Fruit fly (Drosophila melanogaster) whole organism, embryonic: ENCODE measurements around the gene CG7579.

Experiments used
- Antp ChIP-seq: fragments of 200-800 bp; sonication (Bioruptor generic); optimal IDR thresholded peaks from 3 replicates; lab custom pipeline; 2016; ENCODE audit warnings: missing biosample characterization, missing genetic modification characterization
- Bgb ChIP-seq: fragments of 200-800 bp; sonication (Bioruptor generic); IDR thresholded peaks from 2 replicates; pipeline ENCODE4 v1.3.6; 2022; ENCODE audit warnings: missing biosample characterization, missing genetic modification characterization; ENCODE audit not compliant: partially characterized antibody
- CG1024 ChIP-seq: fragments of 200-800 bp; sonication (Bioruptor generic); IDR thresholded peaks from 2 replicates; pipeline ENCODE4 v1.3.6; 2022; ENCODE audit warnings: missing biosample characterization, missing genetic modification characterization
- CG10431 ChIP-seq: fragments of 200-800 bp; sonication (Bioruptor generic); optimal IDR thresholded peaks from 3 replicates; lab custom pipeline; 2018; ENCODE audit warnings: missing biosample characterization, mild to moderate bottlenecking, missing genetic modification characterization
- CG11456 ChIP-seq: fragments of 200-800 bp; sonication (Bioruptor generic); IDR thresholded peaks from 3 replicates; pipeline ENCODE4 v1.3.6; 2022; ENCODE audit warnings: missing biosample characterization, missing genetic modification characterization
- CG13624 ChIP-seq: fragments of 200-800 bp; sonication (Bioruptor generic); optimal IDR thresholded peaks from 2 replicates; lab custom pipeline; 2016; ENCODE audit warnings: missing biosample characterization, missing genetic modification characterization
- CG14014 ChIP-seq: fragments of 200-800 bp; sonication (Bioruptor generic); IDR thresholded peaks from 2 replicates; pipeline ENCODE4 v1.3.6; 2022; ENCODE audit warnings: missing biosample characterization, missing genetic modification characterization
- CG14860 ChIP-seq: fragments of 200-800 bp; sonication (Bioruptor generic); IDR thresholded peaks from 3 replicates; pipeline ENCODE4 v1.3.6; 2022; ENCODE audit warnings: missing biosample characterization, missing genetic modification characterization; ENCODE audit not compliant: partially characterized antibody
- CG16813 ChIP-seq: fragments of 200-800 bp; sonication (Bioruptor generic); IDR thresholded peaks from 3 replicates; pipeline ENCODE4 v1.3.6; 2022; ENCODE audit warnings: missing biosample characterization, missing genetic modification characterization; ENCODE audit not compliant: partially characterized antibody
- CG17328 ChIP-seq: fragments of 200-800 bp; sonication (Bioruptor generic); IDR thresholded peaks from 2 replicates; pipeline ENCODE4 v1.3.6; 2022; ENCODE audit warnings: missing biosample characterization, missing genetic modification characterization
- CG17359 ChIP-seq: fragments of 200-800 bp; sonication (Bioruptor generic); optimal IDR thresholded peaks from 3 replicates; lab custom pipeline; 2018; ENCODE audit warnings: missing biosample characterization, mild to moderate bottlenecking, missing genetic modification characterization, moderate library complexity
- CG2202 ChIP-seq: fragments of 200-800 bp; sonication (Bioruptor generic); optimal IDR thresholded peaks from 2 replicates; lab custom pipeline; 2018; ENCODE audit warnings: missing biosample characterization, mild to moderate bottlenecking, missing genetic modification characterization
- CG3407 ChIP-seq: fragments of 200-800 bp; sonication (Bioruptor generic); optimal IDR thresholded peaks from 2 replicates; lab custom pipeline; 2018; ENCODE audit warnings: missing biosample characterization, mild to moderate bottlenecking, missing genetic modification characterization
- CG34422 ChIP-seq: fragments of 200-800 bp; sonication (Bioruptor generic); IDR thresholded peaks from 3 replicates; pipeline ENCODE4 v1.3.6; 2022; ENCODE audit warnings: missing biosample characterization, missing genetic modification characterization
- CG4424 ChIP-seq: fragments of 200-800 bp; sonication (Bioruptor generic); optimal IDR thresholded peaks from 3 replicates; lab custom pipeline; 2016; ENCODE audit warnings: missing biosample characterization, missing genetic modification characterization
- CG6813 ChIP-seq: fragments of 200-800 bp; sonication (Bioruptor generic); optimal IDR thresholded peaks from 2 replicates; lab custom pipeline; 2017; ENCODE audit warnings: missing biosample characterization, missing genetic modification characterization, mild to moderate bottlenecking, moderate library complexity, missing genetic modification reagents
- CG6854 ChIP-seq: fragments of 200-800 bp; sonication (Bioruptor generic); optimal IDR thresholded peaks from 3 replicates; lab custom pipeline; 2017; ENCODE audit warnings: missing biosample characterization, mild to moderate bottlenecking, missing genetic modification characterization
- CG7357 ChIP-seq: fragments of 200-800 bp; sonication (Bioruptor generic); IDR thresholded peaks from 3 replicates; pipeline ENCODE4 v1.3.6; 2022; ENCODE audit warnings: missing biosample characterization, missing genetic modification characterization
- CG7987 ChIP-seq: fragments of 200-800 bp; sonication (Bioruptor generic); optimal IDR thresholded peaks from 2 replicates; lab custom pipeline; 2018; ENCODE audit warnings: missing biosample characterization, mild to moderate bottlenecking, missing genetic modification characterization, moderate library complexity
- CG8290 ChIP-seq, 3 experiments: fragments of 200-800 bp; sonication (Bioruptor generic); optimal IDR thresholded peaks; 2 replicates each; lab custom pipeline; 2016 to 2019; ENCODE audit warnings: missing biosample characterization in 3 of 3, missing genetic modification characterization in 3 of 3, mild to moderate bottlenecking in 2 of 3, moderate library complexity in 1 of 3
- CG8924 ChIP-seq: fragments of 200-800 bp; optimal IDR thresholded peaks from 3 replicates; lab custom pipeline; 2019; ENCODE audit warnings: missing biosample characterization, mild to moderate bottlenecking, missing genetic modification characterization, moderate library complexity
- Deaf1 ChIP-seq: fragments of 200-800 bp; optimal IDR thresholded peaks from 3 replicates; lab custom pipeline; 2019; ENCODE audit warnings: missing biosample characterization, mild to moderate bottlenecking, missing genetic modification characterization, moderate library complexity
- Fer2 ChIP-seq: fragments of 200-800 bp; sonication (Bioruptor generic); optimal IDR thresholded peaks from 2 replicates; lab custom pipeline; 2018; ENCODE audit warnings: missing biosample characterization, mild to moderate bottlenecking, missing genetic modification characterization, moderate library complexity
- HLH4C ChIP-seq: fragments of 200-800 bp; sonication (Bioruptor generic); IDR thresholded peaks from 3 replicates; pipeline ENCODE4 v1.3.6; 2022; ENCODE audit warnings: missing biosample characterization, missing genetic modification characterization; ENCODE audit not compliant: partially characterized antibody
- Hand ChIP-seq: fragments of 200-800 bp; sonication (Bioruptor generic); optimal IDR thresholded peaks from 2 replicates; lab custom pipeline; 2017; ENCODE audit warnings: mild to moderate bottlenecking, missing biosample characterization, missing genetic modification reagents, missing genetic modification characterization
- Hr78 ChIP-seq, 2 experiments: fragments of 200-800 bp in 1 of 2; fragments of >200 bp in 1 of 2; sonication (Bioruptor generic) in 1 of 2; optimal IDR thresholded peaks; 2 replicates each; lab custom pipeline; 2017 to 2019; ENCODE audit warnings: missing biosample characterization in 2 of 2, missing genetic modification characterization in 2 of 2, mild to moderate bottlenecking in 1 of 2, moderate library complexity in 1 of 2
- Opbp ChIP-seq: fragments of 200-800 bp; sonication (Bioruptor generic); IDR thresholded peaks from 3 replicates; pipeline ENCODE4 v1.3.6; 2022; ENCODE audit warnings: missing biosample characterization, missing genetic modification characterization; ENCODE audit not compliant: partially characterized antibody
- Poxn ChIP-seq: fragments of 200-800 bp; sonication (Bioruptor generic); IDR thresholded peaks from 2 replicates; pipeline ENCODE4 v1.3.6; 2022; ENCODE audit warnings: missing biosample characterization, missing genetic modification characterization
- Xrp1 ChIP-seq: fragments of 200-800 bp; sonication (Bioruptor generic); IDR thresholded peaks from 2 replicates; pipeline ENCODE4 v1.3.6; 2022; ENCODE audit warnings: missing biosample characterization, missing genetic modification characterization
- ato ChIP-seq: fragments of 200-800 bp; sonication (Bioruptor generic); IDR thresholded peaks from 2 replicates; pipeline ENCODE4 v1.3.6; 2022; ENCODE audit warnings: missing biosample characterization, missing genetic modification characterization; ENCODE audit not compliant: partially characterized antibody
- bcd ChIP-seq: fragments of 200-800 bp; sonication (Bioruptor generic); optimal IDR thresholded peaks from 2 replicates; lab custom pipeline; 2017; ENCODE audit warnings: missing biosample characterization, mild to moderate bottlenecking, missing genetic modification characterization
- caup ChIP-seq: fragments of 200-800 bp; sonication (Bioruptor generic); optimal IDR thresholded peaks from 3 replicates; lab custom pipeline; 2017; ENCODE audit warnings: missing biosample characterization, mild to moderate bottlenecking, missing genetic modification characterization, moderate library complexity; ENCODE audit not compliant: severe bottlenecking
- cg ChIP-seq: fragments of 200-800 bp; sonication (Bioruptor generic); optimal IDR thresholded peaks from 3 replicates; lab custom pipeline; 2019; ENCODE audit warnings: missing biosample characterization, mild to moderate bottlenecking, missing genetic modification characterization, moderate library complexity
- ci ChIP-seq: fragments of 200-800 bp; sonication (Bioruptor generic); IDR thresholded peaks from 3 replicates; pipeline ENCODE4 v1.3.6; 2022; ENCODE audit warnings: missing biosample characterization, missing genetic modification characterization
- dimm ChIP-seq: fragments of 200-800 bp; sonication (Bioruptor generic); IDR thresholded peaks from 2 replicates; pipeline ENCODE4 v1.3.6; 2022; ENCODE audit warnings: missing biosample characterization, missing genetic modification characterization
- dmrt11E ChIP-seq: fragments of 200-800 bp; sonication (Bioruptor generic); optimal IDR thresholded peaks from 3 replicates; lab custom pipeline; 2018; ENCODE audit warnings: missing biosample characterization, mild to moderate bottlenecking, missing genetic modification characterization, moderate library complexity
- dysf ChIP-seq: fragments of 200-800 bp; sonication (Bioruptor generic); IDR thresholded peaks from 3 replicates; pipeline ENCODE4 v1.3.6; 2022; ENCODE audit warnings: missing biosample characterization, missing genetic modification characterization
- ewg ChIP-seq: fragments of 200-800 bp; sonication (Bioruptor generic); optimal IDR thresholded peaks from 3 replicates; lab custom pipeline; 2017; ENCODE audit warnings: mild to moderate bottlenecking, missing biosample characterization, missing genetic modification reagents, missing genetic modification characterization
- gt ChIP-seq: fragments of 200-800 bp; sonication (Bioruptor generic); IDR thresholded peaks from 2 replicates; pipeline ENCODE4 v1.3.6; 2022; ENCODE audit warnings: missing biosample characterization, missing genetic modification characterization
- hbn ChIP-seq: fragments of 200-800 bp; sonication (Bioruptor generic); IDR thresholded peaks from 2 replicates; pipeline ENCODE4 v1.3.6; 2022; ENCODE audit warnings: missing biosample characterization, missing genetic modification characterization; ENCODE audit not compliant: partially characterized antibody
- her ChIP-seq: fragments of 200-800 bp; sonication (Bioruptor generic); optimal IDR thresholded peaks from 2 replicates; lab custom pipeline; 2016; ENCODE audit warnings: missing biosample characterization, missing genetic modification characterization
- lilli ChIP-seq: fragments of 200-800 bp; sonication (Bioruptor generic); optimal IDR thresholded peaks from 3 replicates; lab custom pipeline; 2016; ENCODE audit warnings: missing biosample characterization, missing genetic modification characterization
- lov ChIP-seq, 2 experiments: fragments of 200-800 bp in 1 of 2; fragments of >200 bp in 1 of 2; sonication (Bioruptor generic) in 1 of 2; IDR thresholded peaks in 1 of 2; optimal IDR thresholded peaks in 1 of 2; 2 replicates in 1 of 2; 3 replicates in 1 of 2; pipeline versions ENCODE4 v1.3.6 to Lab custom; 2017 to 2022; ENCODE audit warnings: missing biosample characterization in 1 of 2, missing genetic modification characterization in 1 of 2
- sd ChIP-seq: fragments of 200-800 bp; sonication (Bioruptor generic); optimal IDR thresholded peaks from 3 replicates; lab custom pipeline; 2018; ENCODE audit warnings: missing biosample characterization, mild to moderate bottlenecking, missing genetic modification characterization, moderate library complexity
- sqz ChIP-seq: fragments of 200-800 bp; sonication (Bioruptor generic); optimal IDR thresholded peaks from 3 replicates; lab custom pipeline; 2018; ENCODE audit warnings: missing biosample characterization, mild to moderate bottlenecking, missing genetic modification characterization
- tap ChIP-seq: fragments of 200-800 bp; optimal IDR thresholded peaks from 3 replicates; lab custom pipeline; 2019; ENCODE audit warnings: missing biosample characterization, mild to moderate bottlenecking, missing genetic modification characterization, moderate library complexity
- wdn ChIP-seq: fragments of 200-800 bp; sonication (Bioruptor generic); IDR thresholded peaks from 2 replicates; pipeline ENCODE4 v1.3.6; 2022; ENCODE audit warnings: missing biosample characterization, missing genetic modification characterization

Gene CG7579

DNA sequence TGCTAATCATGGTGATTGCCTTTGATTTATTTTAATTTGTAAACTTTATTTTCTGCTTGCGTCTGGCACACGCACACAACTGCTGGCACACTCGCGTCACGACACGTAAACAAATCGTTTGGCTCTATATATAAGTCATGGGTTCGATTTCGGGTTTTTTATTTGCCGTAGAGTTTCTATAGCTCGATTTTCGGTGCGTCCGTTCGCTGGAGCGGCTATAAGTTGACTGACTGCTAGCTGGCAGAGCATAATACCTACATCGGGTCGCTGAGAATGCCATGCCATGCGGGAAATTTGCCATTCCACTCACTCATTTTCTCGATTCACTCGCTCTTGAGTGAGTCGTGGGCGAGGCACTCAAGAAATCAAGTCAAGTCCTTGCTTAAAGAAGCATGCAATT is 45.0 kb upstream of the CG7579 start, which contains the start of gene comm (continued):
- peak; percentile 59; the same call in 1 of the 2 replicates for TF ChIP-seq CG14014 (GFP tag; lab: Robert Waterston, UW)
- peak; percentile 77 for TF ChIP-seq Bgb
- TF ChIP-seq Opbp (GFP tag; lab: Robert Waterston, UW) = peak; percentile 83
- TF ChIP-seq Hr78 (GFP tag; optimal IDR thresholded peaks at IDR 0.05; lab: Kevin White, UChicago) = peak in 1 of 2 experiments; percentile 88
- no peak for TF ChIP-seq Fer2 (tag; lab: Kevin White, UChicago)
- peak; percentile 27 for TF ChIP-seq CG17359
- TF ChIP-seq CG1024 (GFP tag; lab: Robert Waterston, UW) = peak; percentile 33; the same call in 1 of the 2 replicates
- peak; percentile 55; the same call in 2 of the 3 replicates for TF ChIP-seq HLH4C (GFP tag; lab: Robert Waterston, UW)
- no peak for TF ChIP-seq gt
- TF ChIP-seq Antp (GFP tag; lab: Kevin White, UChicago) = no peak
- no peak for TF ChIP-seq CG7357 (GFP tag; lab: Robert Waterston, UW)
- TF ChIP-seq CG8290 (GFP tag; optimal IDR thresholded peaks at IDR 0.05; lab: Kevin White, UChicago) = no peak
- peak in 1 of 2 experiments; percentile 60 for TF ChIP-seq CG8290 (tag; optimal IDR thresholded peaks at IDR 0.05; lab: Kevin White, UChicago)
- peak; percentile 72; the same call in 1 of the 3 replicates for TF ChIP-seq ci (GFP tag; lab: Robert Waterston, UW)
- no peak for TF ChIP-seq CG14860 (GFP tag; lab: Robert Waterston, UW)
- TF ChIP-seq CG13624 = peak; percentile 31
- TF ChIP-seq CG11456 (GFP tag; lab: Robert Waterston, UW) = peak; percentile 71; the same call in 2 of the 3 replicates
- peak; percentile 49 for TF ChIP-seq CG7987
- peak; percentile 22 for TF ChIP-seq CG2202 (tag; lab: Kevin White, UChicago)
- no peak for TF ChIP-seq tap (tag; lab: Kevin White, UChicago)
- no peak for TF ChIP-seq dimm (GFP tag; lab: Robert Waterston, UW)
- TF ChIP-seq CG34422 = 0 out of 3 replicates have a peak, but pooled peaks have one; percentile 53
- TF ChIP-seq CG8924 (tag; lab: Kevin White, UChicago) = peak; percentile 34
- peak; percentile 38 for TF ChIP-seq ewg
- peak; percentile 81 for TF ChIP-seq Deaf1 (tag; lab: Kevin White, UChicago)
- TF ChIP-seq caup (GFP tag; lab: Kevin White, UChicago) = peak; percentile 41
- TF ChIP-seq lilli (GFP tag; lab: Kevin White, UChicago) = peak; percentile 12
- peak; percentile 71 for TF ChIP-seq sqz (GFP tag; lab: Kevin White, UChicago)
- peak; percentile 11 for TF ChIP-seq Hand (GFP tag; lab: Kevin White, UChicago)
- TF ChIP-seq CG16813 (GFP tag; lab: Robert Waterston, UW) = peak; percentile 44; the same call in 1 of the 3 replicates
- peak; percentile 26 for TF ChIP-seq sd (tag; lab: Kevin White, UChicago)
- TF ChIP-seq Xrp1 = peak; percentile 30; the same call in 1 of the 2 replicates
- TF ChIP-seq ato (GFP tag; lab: Robert Waterston, UW) = peak; percentile 65; the same call in 1 of the 2 replicates
- peak; percentile 44 for TF ChIP-seq cg (GFP tag; lab: Kevin White, UChicago)
- TF ChIP-seq CG4424 = no peak
- 0 out of 2 replicates have a peak, but pooled peaks have one; percentile 22 for TF ChIP-seq wdn (GFP tag; lab: Robert Waterston, UW)
- no peak for TF ChIP-seq Poxn
- TF ChIP-seq CG6813 (GFP tag; lab: Kevin White, UChicago) = no peak
- TF ChIP-seq dysf = peak; percentile 7; the same call in 1 of the 3 replicates
- peak; percentile 46 for TF ChIP-seq her
- no peak for TF ChIP-seq CG3407 (GFP tag; lab: Kevin White, UChicago)
- no peak for TF ChIP-seq dmrt11E
- peak; percentile 29 for TF ChIP-seq CG10431 (GFP tag; lab: Kevin White, UChicago)
- TF ChIP-seq CG6854 = peak; percentile 41
- peak; percentile 31 for TF ChIP-seq bcd
- TF ChIP-seq hbn (GFP tag; lab: Robert Waterston, UW) = 0 out of 2 replicates have a peak, but pooled peaks have one; percentile 27
- TF ChIP-seq CG17328 (GFP tag; lab: Robert Waterston, UW) = no peak; the same call in 1 of the 2 replicates
- no peak for TF ChIP-seq lov (optimal IDR thresholded peaks at IDR 0.05; lab: Kevin White, UChicago)
- 0 out of 3 replicates have a peak, but pooled peaks have one; percentile 64 for TF ChIP-seq lov (GFP tag; IDR thresholded peaks at IDR 0.05; lab: Robert Waterston, UW)
